Fruit fly (Drosophila melanogaster) S2 (cell line): ENCODE measurements around the gene CG1835.

Experiments used
- CG8478 ChIP-seq: fragments of >200 bp; optimal IDR thresholded peaks from 2 replicates; lab custom pipeline; 2018
- CTCF ChIP-seq, 2 experiments: fragments of >200 bp; optimal IDR thresholded peaks; 2 replicates each; lab custom pipeline; 2018

dm6 chrX:20687252-20687651, 25.5 kb downstream of the CG1835 start:
- TF ChIP-seq CG8478: no peak
- no peak for TF ChIP-seq CTCF (optimal IDR thresholded peaks at IDR 0.05; lab: Kevin White, UChicago)
